Worm (Caenorhabditis elegans): ENCODE results near the gene dhs-26.

The dhs-26 gene

DNA sequence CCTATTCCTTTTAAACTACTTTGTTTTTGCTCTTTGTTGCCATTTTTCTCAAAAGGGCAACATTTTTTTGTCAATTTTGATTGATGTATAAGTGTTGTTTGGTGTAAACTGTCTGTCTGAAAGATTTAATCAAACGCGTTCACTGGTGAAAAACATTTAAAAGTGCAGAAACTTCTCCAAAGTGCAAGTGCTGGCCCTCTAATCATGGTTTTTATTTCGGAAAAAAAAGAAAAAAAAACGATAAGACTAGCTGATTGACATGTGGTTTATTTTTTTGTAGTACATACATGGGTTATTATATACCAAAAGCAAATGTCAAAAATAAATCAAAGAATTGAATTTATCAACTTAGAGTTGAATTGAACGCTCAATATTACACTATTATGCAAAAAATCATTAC, at the start of gene dhs-26:
Gene dhs-26 (minus strand): TSS at position 116 of the 400 bp plus-strand sequence.
- no peak for TF ChIP-seq lim-7 (GFP tag; IDR thresholded peaks at IDR 0.05)
- no peak for TF ChIP-seq ZK546.5 (tag; optimal IDR thresholded peaks at IDR 0.05)
- TF ChIP-seq ces-1 (GFP tag; optimal IDR thresholded peaks at IDR 0.05) = no peak
- TF ChIP-seq mes-2 (tag; optimal IDR thresholded peaks at IDR 0.05; ENCODE audit: poor library complexity, severe bottlenecking) = no peak
- no peak for TF ChIP-seq ZK337.2 (GFP tag; IDR thresholded peaks at IDR 0.05)
- no peak for TF ChIP-seq dmd-8 (GFP tag; IDR thresholded peaks at IDR 0.05)
- TF ChIP-seq fos-1 (tag; optimal IDR thresholded peaks at IDR 0.05) = no peak
- TF ChIP-seq jun-1 (tag; optimal IDR thresholded peaks at IDR 0.05) = no peak
- TF ChIP-seq dmd-6 (GFP tag; IDR thresholded peaks at IDR 0.05) = peak; percentile 92
- peak; percentile 6 for TF ChIP-seq pqm-1 (tag; optimal IDR thresholded peaks at IDR 0.05)
- peak; percentile 74 for TF ChIP-seq dve-1 (tag; optimal IDR thresholded peaks at IDR 0.05; ENCODE audit: insufficient read depth)
- TF ChIP-seq gei-8 (GFP tag; optimal IDR thresholded peaks at IDR 0.05) = no peak
- TF ChIP-seq fkh-10 (GFP tag; optimal IDR thresholded peaks at IDR 0.05) = no peak
- TF ChIP-seq ztf-7 (tag; optimal IDR thresholded peaks at IDR 0.05) = no peak
- TF ChIP-seq lin-38 (GFP tag; IDR thresholded peaks at IDR 0.05) = no peak
- TF ChIP-seq R02D3.7 (tag; optimal IDR thresholded peaks at IDR 0.05) = no peak
- no peak for TF ChIP-seq ceh-62 (tag; optimal IDR thresholded peaks at IDR 0.05)
- no peak for TF ChIP-seq lir-3 (tag; optimal IDR thresholded peaks at IDR 0.05)
- no peak for TF ChIP-seq daf-16 (GFP tag; optimal IDR thresholded peaks at IDR 0.05)
- TF ChIP-seq daf-16 (tag; optimal IDR thresholded peaks at IDR 0.05) = peak; percentile 89
- no peak for TF ChIP-seq nhr-41 (GFP tag; IDR thresholded peaks at IDR 0.05)
- no peak for TF ChIP-seq nhr-11 (tag; optimal IDR thresholded peaks at IDR 0.05)
- TF ChIP-seq nhr-28 (tag; optimal IDR thresholded peaks at IDR 0.05) = peak; percentile 82
- TF ChIP-seq Y105C5A.15 (GFP tag; IDR thresholded peaks at IDR 0.05) = no peak
- no peak for TF ChIP-seq aly-2 (tag; optimal IDR thresholded peaks at IDR 0.05)
- TF ChIP-seq nhr-77 (tag; optimal IDR thresholded peaks at IDR 0.05) = peak; percentile 77
- TF ChIP-seq nhr-48 (tag; optimal IDR thresholded peaks at IDR 0.05) = peak; percentile 54
- no peak for TF ChIP-seq lin-13 (GFP tag; optimal IDR thresholded peaks at IDR 0.05)
- no peak for TF ChIP-seq ceh-28 (tag; optimal IDR thresholded peaks at IDR 0.05)
- TF ChIP-seq ceh-32 (tag; optimal IDR thresholded peaks at IDR 0.05; ENCODE audit: poor library complexity) = no peak
- TF ChIP-seq skn-1 (tag; optimal IDR thresholded peaks at IDR 0.05) = no peak
- no peak for TF ChIP-seq mep-1 (tag; optimal IDR thresholded peaks at IDR 0.05)
- TF ChIP-seq saeg-2 (GFP tag; IDR thresholded peaks at IDR 0.05) = no peak
- no peak for TF ChIP-seq nhr-25 (tag; optimal IDR thresholded peaks at IDR 0.05; ENCODE audit: borderline replicate concordance, insufficient read depth)
- TF ChIP-seq nhr-42 (GFP tag; IDR thresholded peaks at IDR 0.05) = no peak
- no peak for TF ChIP-seq hlh-30 (tag; optimal IDR thresholded peaks at IDR 0.05; ENCODE audit: insufficient read depth)
- TF ChIP-seq lin-29 (GFP tag; IDR thresholded peaks at IDR 0.05) = no peak
- TF ChIP-seq D1046.2 (GFP tag; IDR thresholded peaks at IDR 0.05) = no peak
- no peak for TF ChIP-seq ceh-20 (GFP tag; IDR thresholded peaks at IDR 0.05)
- no peak for TF ChIP-seq aha-1 (tag)
- TF ChIP-seq mdt-29 (GFP tag; IDR thresholded peaks at IDR 0.05) = no peak
- peak; percentile 16 for TF ChIP-seq zip-2 (tag; optimal IDR thresholded peaks at IDR 0.05)

DNA sequence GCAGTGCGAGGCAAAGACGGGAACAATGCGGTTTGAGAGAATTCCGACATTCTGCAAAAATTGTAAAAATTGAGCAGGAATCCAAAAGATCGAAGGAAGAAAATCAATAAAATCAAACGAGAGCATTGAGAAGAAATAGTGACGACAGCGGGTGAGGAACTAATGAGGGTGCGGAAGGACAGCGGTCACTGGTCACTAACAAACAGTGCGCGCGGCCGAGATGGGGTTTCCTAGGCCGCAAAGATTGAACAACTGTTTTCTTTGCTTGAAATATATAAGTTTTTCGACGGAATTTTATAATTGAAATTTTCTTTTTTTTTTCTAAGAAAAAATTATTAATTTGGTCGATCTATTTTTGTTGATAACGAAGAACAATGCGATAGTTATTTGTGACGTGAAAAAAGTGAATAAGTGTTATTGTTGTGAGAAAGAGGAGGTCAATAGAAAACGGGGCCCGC, 49.3 kb upstream of the dhs-26 start, which contains the start of gene unc-78:
Gene unc-78 (minus strand): TSS at position 51 of the 458 bp plus-strand sequence.
- TF ChIP-seq zfp-2 (tag; optimal IDR thresholded peaks at IDR 0.05) (no peak), ctbp-1 (GFP tag; IDR thresholded peaks at IDR 0.05) (no peak), nhr-6 (tag; optimal IDR thresholded peaks at IDR 0.05) (no peak), mes-2 (tag; optimal IDR thresholded peaks at IDR 0.05; ENCODE audit: poor library complexity, severe bottlenecking) (peak; percentile 44), aha-1 (tag) (peak; percentile 58), daf-16 (GFP tag; optimal IDR thresholded peaks at IDR 0.05) (no peak), daf-16 (tag; optimal IDR thresholded peaks at IDR 0.05) (no peak), zfp-3 (GFP tag; conservative IDR thresholded peaks at IDR 0.05) (no peak), vab-7 (GFP tag; IDR thresholded peaks at IDR 0.05) (no peak), madf-9 (GFP tag; conservative IDR thresholded peaks at IDR 0.05) (no peak), lir-3 (tag; optimal IDR thresholded peaks at IDR 0.05) (no peak), Y48G9A.11 (GFP tag; IDR thresholded peaks at IDR 0.05) (no peak), lin-29 (GFP tag; IDR thresholded peaks at IDR 0.05) (no peak), R02D3.7 (tag; optimal IDR thresholded peaks at IDR 0.05) (no peak), ZK546.5 (tag; optimal IDR thresholded peaks at IDR 0.05) (no peak), zag-1 (tag; optimal IDR thresholded peaks at IDR 0.05) (no peak), nhr-28 (tag; optimal IDR thresholded peaks at IDR 0.05) (no peak), Y5F2A.4 (GFP tag; optimal IDR thresholded peaks at IDR 0.05) (no peak), mdl-1 (tag; optimal IDR thresholded peaks at IDR 0.05) (no peak)

Measured in whole organism, L4 larva.